Worm (Caenorhabditis elegans) whole organism, L3 larva: Measurements from ENCODE around the gene mrpl-2.

Source experiments
- ZK546.5 ChIP-seq: sonication (generic microtip); optimal IDR thresholded peaks from 2 replicates; lab custom pipeline; 2017; ENCODE audit warnings: missing biosample characterization, missing genetic modification characterization
- ama-1 ChIP-seq: fragments of 150-350 bp; optimal IDR thresholded peaks from 2 replicates; lab custom pipeline; 2018
- ceh-82 ChIP-seq: fragments of 150-350 bp; optimal IDR thresholded peaks from 2 replicates; lab custom pipeline; 2014; ENCODE audit warnings: missing biosample characterization, missing genetic modification characterization
- egl-27 ChIP-seq: sonication (generic microtip); optimal IDR thresholded peaks from 4 replicates; lab custom pipeline; 2017; ENCODE audit warnings: missing biosample characterization, missing genetic modification reagents, missing genetic modification characterization
- mml-1 ChIP-seq: fragments of 150-350 bp; sonication (generic microtip); optimal IDR thresholded peaks from 3 replicates; lab custom pipeline; 2014; ENCODE audit warnings: missing biosample characterization, missing genetic modification characterization
- nfya-1 ChIP-seq: sonication (generic microtip); optimal IDR thresholded peaks from 2 replicates; lab custom pipeline; 2017; ENCODE audit warnings: missing genetic modification characterization, mild to moderate bottlenecking, missing compliant biosample characterization, antibody characterized with exemption, moderate library complexity; ENCODE audit not compliant: insufficient read depth
- nhr-12 ChIP-seq: fragments of 150-350 bp; optimal IDR thresholded peaks from 2 replicates; lab custom pipeline; 2014; ENCODE audit warnings: missing biosample characterization, missing genetic modification characterization
- nhr-28 ChIP-seq: fragments of 150-350 bp; optimal IDR thresholded peaks from 2 replicates; lab custom pipeline; 2014; ENCODE audit warnings: missing biosample characterization, missing genetic modification characterization
- nhr-43 ChIP-seq: sonication (generic microtip); optimal IDR thresholded peaks from 2 replicates; lab custom pipeline; 2016; ENCODE audit warnings: mild to moderate bottlenecking, missing genetic modification characterization, missing compliant biosample characterization; ENCODE audit not compliant: poor library complexity, severe bottlenecking
- nhr-76 ChIP-seq: fragments of 150-350 bp; sonication (generic microtip); optimal IDR thresholded peaks from 5 replicates; lab custom pipeline; 2014; ENCODE audit warnings: missing biosample characterization, missing genetic modification characterization
- nhr-77 ChIP-seq: fragments of 150-350 bp; optimal IDR thresholded peaks from 2 replicates; lab custom pipeline; 2014; ENCODE audit warnings: missing biosample characterization, missing genetic modification characterization
- skn-1 ChIP-seq: fragments of 150-350 bp; optimal IDR thresholded peaks from 2 replicates; lab custom pipeline; 2014; ENCODE audit warnings: missing biosample characterization, missing genetic modification characterization
- snpc-4 ChIP-seq: fragments of 150-350 bp; optimal IDR thresholded peaks from 2 replicates; lab custom pipeline; 2014; ENCODE audit warnings: missing biosample characterization, missing genetic modification characterization
- unc-62 ChIP-seq: fragments of 150-350 bp; sonication (generic microtip); optimal IDR thresholded peaks from 4 replicates; lab custom pipeline; 2014; ENCODE audit warnings: missing biosample characterization, missing genetic modification reagents, missing genetic modification characterization

ce11 chrIV:773580-773979 is 543 bp downstream of the mrpl-2 start:
- TF ChIP-seq nhr-77 (no peak), egl-27 (tag; lab: Kevin White, UChicago) (no peak), snpc-4 (tag; lab: Kevin White, UChicago) (no peak), nhr-12 (tag; lab: Kevin White, UChicago) (no peak), ZK546.5 (tag; lab: Kevin White, UChicago) (no peak), ama-1 (lab: Kevin White, UChicago) (no peak), skn-1 (no peak), nhr-76 (tag; lab: Kevin White, UChicago) (no peak), nhr-28 (tag; lab: Kevin White, UChicago) (no peak), ceh-82 (tag; lab: Kevin White, UChicago) (no peak), nhr-43 (no peak), nfya-1 (tag; lab: Kevin White, UChicago) (no peak), unc-62 (GFP tag; lab: Kevin White, UChicago) (no peak), mml-1 (tag; lab: Kevin White, UChicago) (no peak)
